Fruit fly (Drosophila melanogaster) whole organism, prepupa: ENCODE results near the gene LanA.

ENCODE experiments used
- Blimp-1 ChIP-seq: fragments of 200-800 bp; sonication (Bioruptor generic); optimal IDR thresholded peaks from 3 replicates; lab custom pipeline; 2017; ENCODE audit warnings: missing biosample characterization, missing genetic modification characterization, mild to moderate bottlenecking, moderate library complexity, missing genetic modification reagents
- CG10631 ChIP-seq: fragments of 200-800 bp; sonication (Bioruptor generic); optimal IDR thresholded peaks from 2 replicates; lab custom pipeline; 2016; ENCODE audit warnings: missing biosample characterization, missing genetic modification characterization
- CG10669 ChIP-seq: fragments of 200-800 bp; sonication (Bioruptor generic); optimal IDR thresholded peaks from 3 replicates; lab custom pipeline; 2018; ENCODE audit warnings: missing biosample characterization, mild to moderate bottlenecking, missing genetic modification characterization, moderate library complexity
- CG11294 ChIP-seq: fragments of 200-800 bp; sonication (Bioruptor generic); IDR thresholded peaks from 2 replicates; pipeline ENCODE4 v1.3.6; 2022; ENCODE audit warnings: missing biosample characterization, missing genetic modification characterization
- CG11762 ChIP-seq: fragments of 200-800 bp; sonication (Bioruptor generic); optimal IDR thresholded peaks from 3 replicates; lab custom pipeline; 2016; ENCODE audit warnings: missing biosample characterization, missing genetic modification characterization; ENCODE audit not compliant: insufficient read depth
- CG11902 ChIP-seq: fragments of 200-800 bp; sonication (Bioruptor generic); optimal IDR thresholded peaks from 3 replicates; lab custom pipeline; 2016; ENCODE audit warnings: missing biosample characterization, missing genetic modification characterization
- CG15336 ChIP-seq: fragments of 200-800 bp; sonication (Bioruptor generic); IDR thresholded peaks from 2 replicates; pipeline ENCODE4 v1.3.6; 2022; ENCODE audit warnings: missing biosample characterization, missing genetic modification characterization
- CG16779 ChIP-seq: fragments of 200-800 bp; sonication (Bioruptor generic); optimal IDR thresholded peaks from 3 replicates; lab custom pipeline; 2017; ENCODE audit warnings: missing biosample characterization, mild to moderate bottlenecking, missing genetic modification characterization
- CG3032 ChIP-seq: fragments of 200-800 bp; optimal IDR thresholded peaks from 2 replicates; lab custom pipeline; 2019; ENCODE audit warnings: missing biosample characterization, mild to moderate bottlenecking, missing genetic modification characterization, moderate library complexity
- CG31627 ChIP-seq: fragments of 200-800 bp; sonication (Bioruptor generic); optimal IDR thresholded peaks from 3 replicates; lab custom pipeline; 2016; ENCODE audit warnings: missing biosample characterization, missing genetic modification characterization
- CG34406 ChIP-seq: fragments of 200-800 bp; sonication (Bioruptor generic); optimal IDR thresholded peaks from 3 replicates; lab custom pipeline; 2016; ENCODE audit warnings: missing biosample characterization, missing genetic modification characterization
- CG3919 ChIP-seq: fragments of 200-800 bp; sonication (Bioruptor generic); optimal IDR thresholded peaks from 3 replicates; lab custom pipeline; 2016; ENCODE audit warnings: missing biosample characterization, missing genetic modification characterization
- CG4318 ChIP-seq: fragments of 200-800 bp; sonication (Bioruptor generic); optimal IDR thresholded peaks from 3 replicates; lab custom pipeline; 2017; ENCODE audit warnings: missing biosample characterization, mild to moderate bottlenecking, missing genetic modification characterization
- CG6276 ChIP-seq: fragments of 200-800 bp; sonication (Bioruptor generic); optimal IDR thresholded peaks from 2 replicates; lab custom pipeline; 2017; ENCODE audit warnings: missing biosample characterization, mild to moderate bottlenecking, missing genetic modification characterization
- CG6792 ChIP-seq: fragments of 200-800 bp; sonication (Bioruptor generic); optimal IDR thresholded peaks from 3 replicates; lab custom pipeline; 2016; ENCODE audit warnings: missing biosample characterization, missing genetic modification characterization
- CG6854 ChIP-seq: fragments of 200-800 bp; sonication (Bioruptor generic); optimal IDR thresholded peaks from 2 replicates; lab custom pipeline; 2017; ENCODE audit warnings: missing biosample characterization, mild to moderate bottlenecking, missing genetic modification characterization
- CG8119 ChIP-seq: fragments of 200-800 bp; sonication (Bioruptor generic); IDR thresholded peaks from 3 replicates; pipeline ENCODE4 v1.3.6; 2022; ENCODE audit warnings: missing biosample characterization, missing genetic modification characterization
- CG8319 ChIP-seq: fragments of 200-800 bp; sonication (Bioruptor generic); optimal IDR thresholded peaks from 3 replicates; lab custom pipeline; 2016; ENCODE audit warnings: missing biosample characterization, missing genetic modification characterization
- CG8632 ChIP-seq: fragments of 200-800 bp; sonication (Bioruptor generic); optimal IDR thresholded peaks from 3 replicates; lab custom pipeline; 2016; ENCODE audit warnings: missing biosample characterization, missing genetic modification characterization
- CG9139 ChIP-seq: fragments of 200-800 bp; sonication (Bioruptor generic); optimal IDR thresholded peaks from 3 replicates; lab custom pipeline; 2017; ENCODE audit warnings: missing biosample characterization, mild to moderate bottlenecking, missing genetic modification characterization
- Eip75B ChIP-seq: fragments of 200-800 bp; sonication (Bioruptor generic); optimal IDR thresholded peaks from 3 replicates; lab custom pipeline; 2016; ENCODE audit warnings: missing biosample characterization, missing genetic modification characterization
- Eip93F ChIP-seq: fragments of 200-800 bp; sonication (Bioruptor generic); optimal IDR thresholded peaks from 2 replicates; lab custom pipeline; 2016; ENCODE audit warnings: missing biosample characterization, mild to moderate bottlenecking, missing genetic modification characterization
- Ets21C ChIP-seq: fragments of 200-800 bp; sonication (Bioruptor generic); optimal IDR thresholded peaks from 3 replicates; lab custom pipeline; 2016; ENCODE audit warnings: missing biosample characterization, missing genetic modification characterization
- Ets96B ChIP-seq: fragments of 200-800 bp; optimal IDR thresholded peaks from 2 replicates; lab custom pipeline; 2019; ENCODE audit warnings: missing biosample characterization, mild to moderate bottlenecking, missing genetic modification characterization, moderate library complexity
- Gug ChIP-seq: fragments of 200-800 bp; sonication (Bioruptor generic); IDR thresholded peaks from 2 replicates; pipeline ENCODE4 v1.3.6; 2022; ENCODE audit warnings: missing biosample characterization, missing genetic modification characterization
- Hr38 ChIP-seq: sonication (Bioruptor generic); optimal IDR thresholded peaks from 2 replicates; lab custom pipeline; 2016; ENCODE audit warnings: missing biosample characterization, missing genetic modification characterization
- Hr4 ChIP-seq: fragments of 200-800 bp; sonication (Bioruptor generic); optimal IDR thresholded peaks from 3 replicates; lab custom pipeline; 2016; ENCODE audit warnings: missing biosample characterization, missing genetic modification characterization
- Lpt ChIP-seq: fragments of 200-800 bp; sonication (Bioruptor generic); optimal IDR thresholded peaks from 3 replicates; lab custom pipeline; 2016; ENCODE audit warnings: missing biosample characterization, missing genetic modification characterization
- Met ChIP-seq: fragments of 200-800 bp; sonication (Bioruptor generic); optimal IDR thresholded peaks from 3 replicates; lab custom pipeline; 2016; ENCODE audit warnings: missing biosample characterization, missing genetic modification characterization
- OdsH ChIP-seq: fragments of 200-800 bp; sonication (Bioruptor generic); optimal IDR thresholded peaks from 3 replicates; lab custom pipeline; 2016; ENCODE audit warnings: missing biosample characterization, missing genetic modification characterization
- Sox102F ChIP-seq: fragments of 200-800 bp; sonication (Bioruptor generic); optimal IDR thresholded peaks from 2 replicates; lab custom pipeline; 2016; ENCODE audit warnings: missing biosample characterization, mild to moderate bottlenecking, missing genetic modification characterization
- Sox14 ChIP-seq: fragments of 200-800 bp; sonication (Bioruptor generic); optimal IDR thresholded peaks from 3 replicates; lab custom pipeline; 2016; ENCODE audit warnings: missing biosample characterization, missing genetic modification characterization
- Sox15 ChIP-seq: fragments of 200-800 bp; sonication (Bioruptor generic); optimal IDR thresholded peaks from 3 replicates; lab custom pipeline; 2016; ENCODE audit warnings: missing biosample characterization, missing genetic modification characterization
- acj6 ChIP-seq: fragments of 200-800 bp; sonication (Bioruptor generic); optimal IDR thresholded peaks from 3 replicates; lab custom pipeline; 2016; ENCODE audit warnings: missing biosample characterization, missing genetic modification characterization
- cyc ChIP-seq: fragments of 200-800 bp; sonication (Bioruptor generic); optimal IDR thresholded peaks from 3 replicates; lab custom pipeline; 2016; ENCODE audit warnings: missing biosample characterization, missing genetic modification characterization
- dsx ChIP-seq: fragments of 200-800 bp; optimal IDR thresholded peaks from 3 replicates; lab custom pipeline; 2019; ENCODE audit warnings: missing biosample characterization, mild to moderate bottlenecking, missing genetic modification characterization, moderate library complexity; ENCODE audit not compliant: poor library complexity, severe bottlenecking
- eg ChIP-seq: fragments of 200-800 bp; sonication (Bioruptor generic); IDR thresholded peaks from 3 replicates; pipeline ENCODE4 v1.3.6; 2022; ENCODE audit warnings: missing biosample characterization, missing genetic modification characterization
- esn ChIP-seq: fragments of 200-800 bp; sonication (Bioruptor generic); optimal IDR thresholded peaks from 2 replicates; lab custom pipeline; 2016; ENCODE audit warnings: missing biosample characterization, mild to moderate bottlenecking, missing genetic modification characterization, moderate library complexity
- fd59A ChIP-seq: fragments of 200-800 bp; sonication (Bioruptor generic); optimal IDR thresholded peaks from 2 replicates; lab custom pipeline; 2017; ENCODE audit warnings: missing biosample characterization, mild to moderate bottlenecking, missing genetic modification characterization, missing genetic modification reagents
- fd85E ChIP-seq: fragments of 200-800 bp; sonication (Bioruptor generic); optimal IDR thresholded peaks from 3 replicates; lab custom pipeline; 2016; ENCODE audit warnings: missing biosample characterization, missing genetic modification characterization
- lz ChIP-seq: fragments of 200-800 bp; sonication (Bioruptor generic); optimal IDR thresholded peaks from 3 replicates; lab custom pipeline; 2016; ENCODE audit warnings: missing biosample characterization, missing genetic modification characterization
- salr ChIP-seq, 2 experiments: fragments of 200-800 bp; sonication (Bioruptor generic); optimal IDR thresholded peaks; 3 replicates each; lab custom pipeline; 2016 to 2018; ENCODE audit warnings: missing biosample characterization in 2 of 2, missing genetic modification characterization in 2 of 2, mild to moderate bottlenecking in 1 of 2
- ss ChIP-seq, 2 experiments: fragments of 200-800 bp; sonication (Bioruptor generic); optimal IDR thresholded peaks; 2 replicates in 1 of 2; 3 replicates in 1 of 2; lab custom pipeline; 2017 to 2018; ENCODE audit warnings: mild to moderate bottlenecking in 2 of 2, missing biosample characterization in 2 of 2, missing genetic modification characterization in 2 of 2, moderate library complexity in 1 of 2
- svp ChIP-seq: fragments of 200-800 bp; sonication (Bioruptor generic); peaks from one replicate; lab custom pipeline; 2016; ENCODE audit warnings: missing biosample characterization, missing genetic modification characterization
- topi ChIP-seq: fragments of 200-800 bp; sonication (Bioruptor generic); optimal IDR thresholded peaks from 3 replicates; lab custom pipeline; 2016; ENCODE audit warnings: missing biosample characterization, missing genetic modification characterization

Gene LanA

dm6 chr3L:6188995-6189927, 28.6 kb downstream of the LanA start, which contains the start of the genes D19A and CG7386 (continued):
- TF ChIP-seq CG15336 (peak; percentile 50), OdsH (GFP tag; lab: Kevin White, UChicago) (peak; percentile 37), fd59A (GFP tag; lab: Kevin White, UChicago) (peak; percentile 1), CG3919 (peak; percentile 48), fd85E (no peak), CG16779 (tag; lab: Kevin White, UChicago) (no peak), topi (GFP tag; lab: Kevin White, UChicago) (peak; percentile 50), CG10669 (GFP tag; lab: Kevin White, UChicago) (no peak), lz (GFP tag; lab: Kevin White, UChicago) (peak; percentile 56), Sox14 (GFP tag; lab: Kevin White, UChicago) (peak; percentile 50)

dm6 chr3L:6184884-6185438, 32.9 kb downstream of the LanA start, which contains the start of the genes D19B and CG43293:
Gene D19B (minus strand): TSS chr3L:6184920.
Gene CG43293 (plus strand): TSS chr3L:6185189.
- TF ChIP-seq CG34406 (GFP tag; lab: Kevin White, UChicago) (peak; percentile 83), Hr4 (GFP tag; lab: Kevin White, UChicago) (peak; percentile 93), CG8632 (GFP tag; lab: Kevin White, UChicago) (peak; percentile 82), CG16779 (tag; lab: Kevin White, UChicago) (peak; percentile 81), Ets96B (tag; lab: Kevin White, UChicago) (peak; percentile 83), CG6792 (GFP tag; lab: Kevin White, UChicago) (peak; percentile 85), CG31627 (GFP tag; lab: Kevin White, UChicago) (peak; percentile 87), CG4318 (peak; percentile 71), lz (GFP tag; lab: Kevin White, UChicago) (peak; percentile 83), fd85E (peak; percentile 51), ss (GFP tag; optimal IDR thresholded peaks at IDR 0.05; lab: Kevin White, UChicago) (no peak), Sox15 (GFP tag; lab: Kevin White, UChicago) (peak; percentile 72), CG6854 (GFP tag; lab: Kevin White, UChicago) (peak; percentile 65), CG8119 (peak; percentile 91), fd59A (GFP tag; lab: Kevin White, UChicago) (peak; percentile 71), CG10669 (GFP tag; lab: Kevin White, UChicago) (peak; percentile 85), CG9139 (GFP tag; lab: Kevin White, UChicago) (peak; percentile 69), cyc (GFP tag; lab: Kevin White, UChicago) (peak; percentile 84), CG15336 (peak; percentile 91), acj6 (GFP tag; lab: Kevin White, UChicago) (peak; percentile 90), dsx (GFP tag; lab: Kevin White, UChicago) (peak; percentile 77), Eip75B (GFP tag; lab: Kevin White, UChicago) (peak; percentile 88), eg (GFP tag; lab: Robert Waterston, UW) (peak; percentile 92), CG3032 (tag; lab: Kevin White, UChicago) (peak; percentile 81), esn (GFP tag; lab: Kevin White, UChicago) (peak; percentile 90), Hr38 (GFP tag; lab: Kevin White, UChicago) (no peak), Met (GFP tag; lab: Kevin White, UChicago) (peak; percentile 85), CG11902 (peak; percentile 68), CG6276 (GFP tag; lab: Kevin White, UChicago) (peak; percentile 36), CG11294 (GFP tag; lab: Robert Waterston, UW) (peak; percentile 80), Blimp-1 (GFP tag; lab: Kevin White, UChicago) (no peak), Sox102F (GFP tag; lab: Kevin White, UChicago) (peak; percentile 88), Sox14 (GFP tag; lab: Kevin White, UChicago) (peak; percentile 88), Ets21C (GFP tag; lab: Kevin White, UChicago) (peak; percentile 74), salr (GFP tag; optimal IDR thresholded peaks at IDR 0.05; lab: Kevin White, UChicago) (peak; percentile 76 to 80), Gug (peak; percentile 72), Eip93F (peak; percentile 80), Lpt (GFP tag; lab: Kevin White, UChicago) (peak; percentile 85), CG11762 (peak; percentile 69), svp (GFP tag; lab: Kevin White, UChicago) (peak; percentile 92), CG8319 (GFP tag; lab: Kevin White, UChicago) (peak; percentile 77), CG10631 (GFP tag; lab: Kevin White, UChicago) (peak; percentile 88), OdsH (GFP tag; lab: Kevin White, UChicago) (peak; percentile 91)
